Fruit fly (Drosophila melanogaster) S2 (cell line): Measurements from ENCODE around the gene DIP-alpha.

Experiments used
- CG8478 ChIP-seq: fragments of >200 bp; optimal IDR thresholded peaks from 2 replicates; lab custom pipeline; 2018
- CTCF ChIP-seq, 2 experiments: fragments of >200 bp; optimal IDR thresholded peaks; 2 replicates each; lab custom pipeline; 2018

DNA sequence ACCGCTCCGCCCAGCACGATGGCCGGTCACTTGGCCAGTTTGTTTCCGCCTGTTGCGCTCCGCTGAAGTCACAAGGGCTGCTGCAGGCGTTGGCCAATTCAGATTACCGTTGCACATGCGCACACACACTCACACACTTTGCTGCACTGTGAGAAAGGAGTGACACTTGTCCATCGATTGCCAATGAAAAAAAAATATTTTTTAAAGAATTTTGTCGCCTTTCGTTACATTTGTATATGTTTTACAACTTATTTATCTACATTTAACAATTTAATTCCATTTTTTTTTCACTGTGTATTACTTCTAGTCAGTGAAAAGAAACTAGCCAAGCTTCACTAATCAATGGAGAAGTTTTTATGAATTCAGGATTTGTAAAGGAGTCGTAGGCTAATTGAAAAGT lies 95.4 kb downstream of the DIP-alpha start:
- TF ChIP-seq CG8478 (lab: Kevin White, UChicago) (no peak), CTCF (optimal IDR thresholded peaks at IDR 0.05; lab: Kevin White, UChicago) (no peak)
